Worm (Caenorhabditis elegans) whole organism, L3 larva: ENCODE measurements around the gene Y6E2A.7.
A peak's percentile ranks its signal among the peaks of the same experiment; 100 is the strongest.

Experiments used
- R02D3.7 ChIP-seq: fragments of 150-350 bp; optimal IDR thresholded peaks from 2 replicates; lab custom pipeline; 2014; ENCODE audit warnings: missing biosample characterization, missing genetic modification characterization
- ZK546.5 ChIP-seq: sonication (generic microtip); optimal IDR thresholded peaks from 2 replicates; lab custom pipeline; 2017; ENCODE audit warnings: missing biosample characterization, missing genetic modification characterization
- aly-2 ChIP-seq: fragments of 150-350 bp; optimal IDR thresholded peaks from 2 replicates; lab custom pipeline; 2014; ENCODE audit warnings: missing biosample characterization, missing genetic modification characterization
- ama-1 ChIP-seq: fragments of 150-350 bp; optimal IDR thresholded peaks from 2 replicates; lab custom pipeline; 2018
- ceh-28 ChIP-seq: fragments of 150-350 bp; optimal IDR thresholded peaks from 2 replicates; lab custom pipeline; 2014; ENCODE audit warnings: missing biosample characterization, missing genetic modification reagents, missing genetic modification characterization
- ceh-82 ChIP-seq: fragments of 150-350 bp; optimal IDR thresholded peaks from 2 replicates; lab custom pipeline; 2014; ENCODE audit warnings: missing biosample characterization, missing genetic modification characterization
- ceh-9 ChIP-seq: sonication (generic microtip); optimal IDR thresholded peaks from 2 replicates; lab custom pipeline; 2018; ENCODE audit warnings: missing biosample characterization, missing genetic modification characterization
- daf-12 ChIP-seq: fragments of 150-350 bp; optimal IDR thresholded peaks from 2 replicates; lab custom pipeline; 2014; ENCODE audit warnings: missing biosample characterization, missing genetic modification reagents, missing genetic modification characterization
- elt-1 ChIP-seq: fragments of 150-350 bp; optimal IDR thresholded peaks from 2 replicates; lab custom pipeline; 2014; ENCODE audit warnings: missing biosample characterization, missing genetic modification characterization
- elt-2 ChIP-seq: sonication (generic microtip); optimal IDR thresholded peaks from 2 replicates; lab custom pipeline; 2016; ENCODE audit warnings: missing genetic modification reagents, mild to moderate bottlenecking, missing genetic modification characterization, missing compliant biosample characterization
- eor-1 ChIP-seq, 2 experiments: fragments of 150-350 bp; optimal IDR thresholded peaks; 2 replicates each; lab custom pipeline; 2014 to 2018; ENCODE audit warnings: missing biosample characterization in 2 of 2, missing genetic modification characterization in 2 of 2
- fkh-10 ChIP-seq: sonication (generic microtip); optimal IDR thresholded peaks from 2 replicates; lab custom pipeline; 2017; ENCODE audit warnings: missing biosample characterization, missing genetic modification reagents, missing genetic modification characterization
- fos-1 ChIP-seq: fragments of 150-350 bp; optimal IDR thresholded peaks from 2 replicates; lab custom pipeline; 2014; ENCODE audit warnings: missing biosample characterization, missing genetic modification characterization
- hmg-11 ChIP-seq: sonication (generic microtip); optimal IDR thresholded peaks from 2 replicates; lab custom pipeline; 2016; ENCODE audit warnings: missing genetic modification characterization, missing compliant biosample characterization
- lin-15B ChIP-seq: fragments of 150-350 bp; optimal IDR thresholded peaks from 2 replicates; lab custom pipeline; 2014; ENCODE audit warnings: missing biosample characterization, missing genetic modification characterization
- lsy-12 ChIP-seq: sonication (generic microtip); optimal IDR thresholded peaks from 2 replicates; lab custom pipeline; 2016; ENCODE audit warnings: mild to moderate bottlenecking, missing genetic modification characterization, missing compliant biosample characterization
- mdl-1 ChIP-seq: fragments of 150-350 bp; optimal IDR thresholded peaks from 2 replicates; lab custom pipeline; 2014; ENCODE audit warnings: missing biosample characterization, missing genetic modification characterization
- mml-1 ChIP-seq: fragments of 150-350 bp; sonication (generic microtip); optimal IDR thresholded peaks from 3 replicates; lab custom pipeline; 2014; ENCODE audit warnings: missing biosample characterization, missing genetic modification characterization
- nhr-11 ChIP-seq: fragments of 150-350 bp; optimal IDR thresholded peaks from 2 replicates; lab custom pipeline; 2014; ENCODE audit warnings: missing biosample characterization, missing genetic modification characterization
- nhr-23 ChIP-seq: fragments of 150-350 bp; optimal IDR thresholded peaks from 2 replicates; lab custom pipeline; 2014; ENCODE audit warnings: missing biosample characterization, missing genetic modification reagents, missing genetic modification characterization
- nhr-25 ChIP-seq: sonication (generic microtip); optimal IDR thresholded peaks from 2 replicates; lab custom pipeline; 2017; ENCODE audit warnings: missing biosample characterization, missing genetic modification characterization
- nhr-43 ChIP-seq: sonication (generic microtip); optimal IDR thresholded peaks from 2 replicates; lab custom pipeline; 2016; ENCODE audit warnings: mild to moderate bottlenecking, missing genetic modification characterization, missing compliant biosample characterization; ENCODE audit not compliant: poor library complexity, severe bottlenecking
- nhr-67 ChIP-seq: fragments of 150-350 bp; optimal IDR thresholded peaks from 2 replicates; lab custom pipeline; 2014; ENCODE audit warnings: missing biosample characterization, missing genetic modification characterization
- nhr-76 ChIP-seq: fragments of 150-350 bp; sonication (generic microtip); optimal IDR thresholded peaks from 5 replicates; lab custom pipeline; 2014; ENCODE audit warnings: missing biosample characterization, missing genetic modification characterization
- nhr-77 ChIP-seq: fragments of 150-350 bp; optimal IDR thresholded peaks from 2 replicates; lab custom pipeline; 2014; ENCODE audit warnings: missing biosample characterization, missing genetic modification characterization
- pha-4 ChIP-seq: fragments of 150-350 bp; optimal IDR thresholded peaks from 2 replicates; lab custom pipeline; 2014; ENCODE audit warnings: missing biosample characterization, missing genetic modification reagents, missing genetic modification characterization
- pqm-1 ChIP-seq: fragments of 150-350 bp; optimal IDR thresholded peaks from 2 replicates; lab custom pipeline; 2017; ENCODE audit warnings: missing biosample characterization, missing genetic modification characterization, inconsistent platforms
- sea-2 ChIP-seq: fragments of 150-350 bp; sonication (generic microtip); optimal IDR thresholded peaks from 4 replicates; lab custom pipeline; 2014; ENCODE audit warnings: missing biosample characterization, missing genetic modification reagents, missing genetic modification characterization
- skn-1 ChIP-seq: fragments of 150-350 bp; optimal IDR thresholded peaks from 2 replicates; lab custom pipeline; 2014; ENCODE audit warnings: missing biosample characterization, missing genetic modification characterization
- snpc-4 ChIP-seq: fragments of 150-350 bp; optimal IDR thresholded peaks from 2 replicates; lab custom pipeline; 2014; ENCODE audit warnings: missing biosample characterization, missing genetic modification characterization
- tbx-2 ChIP-seq: sonication (generic microtip); optimal IDR thresholded peaks from 2 replicates; lab custom pipeline; 2016; ENCODE audit warnings: mild to moderate bottlenecking, missing genetic modification characterization, missing compliant biosample characterization
- unc-62 ChIP-seq: fragments of 150-350 bp; sonication (generic microtip); optimal IDR thresholded peaks from 4 replicates; lab custom pipeline; 2014; ENCODE audit warnings: missing biosample characterization, missing genetic modification reagents, missing genetic modification characterization
- ztf-11 ChIP-seq: fragments of 150-350 bp; optimal IDR thresholded peaks from 2 replicates; lab custom pipeline; 2014; ENCODE audit warnings: missing biosample characterization, missing genetic modification characterization
- ztf-4 ChIP-seq: fragments of 150-350 bp; optimal IDR thresholded peaks from 2 replicates; lab custom pipeline; 2014; ENCODE audit warnings: missing biosample characterization, missing genetic modification characterization

Gene Y6E2A.7

DNA sequence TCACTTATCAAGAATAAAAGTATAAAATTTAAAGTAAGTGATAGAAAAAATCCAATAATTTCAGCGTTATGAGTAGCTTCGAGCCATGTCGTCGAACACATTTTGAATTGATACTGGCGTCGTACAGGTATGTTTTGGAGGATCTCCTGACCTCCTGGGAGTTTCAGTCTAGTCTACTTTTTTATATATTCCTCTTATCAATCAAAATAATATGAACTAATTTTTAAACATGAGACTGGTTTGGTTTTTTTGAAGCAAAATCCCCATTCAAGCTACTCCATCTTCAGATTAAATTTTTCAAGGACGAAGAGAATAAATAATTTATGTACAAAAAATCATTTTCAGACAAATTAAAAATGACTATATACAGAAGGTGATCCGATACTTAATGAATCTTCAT lies 7.8 kb upstream of the Y6E2A.7 start, which contains the start of gene str-101:
str-101 (minus strand) TSS at position 101 of the 400 bp plus-strand sequence.
- TF ChIP-seq ama-1 (lab: Kevin White, UChicago) (no peak), ztf-4 (tag; lab: Kevin White, UChicago) (no peak), nhr-77 (no peak), ceh-9 (tag; lab: Kevin White, UChicago) (no peak), ztf-11 (tag; lab: Kevin White, UChicago) (no peak), daf-12 (tag; lab: Kevin White, UChicago) (no peak), mdl-1 (no peak), tbx-2 (tag; lab: Kevin White, UChicago) (no peak), pha-4 (tag; lab: Kevin White, UChicago) (no peak), R02D3.7 (tag; lab: Kevin White, UChicago) (no peak), unc-62 (GFP tag; lab: Kevin White, UChicago) (no peak), fkh-10 (GFP tag; lab: Kevin White, UChicago) (no peak), nhr-76 (no peak), nhr-43 (tag; lab: Kevin White, UChicago) (no peak)

ce11 chrV:15712385-15712784 lies 7.3 kb upstream of the Y6E2A.7 start:
- TF ChIP-seq snpc-4 (tag; lab: Kevin White, UChicago) = no peak
- peak; percentile 34 for TF ChIP-seq pqm-1 (tag; lab: Kevin White, UChicago)
- peak; percentile 11 for TF ChIP-seq elt-2

- no peak for TF ChIP-seq ama-1 (lab: Kevin White, UChicago)
- TF ChIP-seq nhr-11 (tag; lab: Kevin White, UChicago) = no peak
- no peak for TF ChIP-seq ztf-11 (tag; lab: Kevin White, UChicago)
- TF ChIP-seq sea-2 (GFP tag; lab: Kevin White, UChicago) = no peak
- TF ChIP-seq mml-1 (tag; lab: Kevin White, UChicago) = no peak
- no peak for TF ChIP-seq nhr-67
- no peak for TF ChIP-seq aly-2
- TF ChIP-seq daf-12 (tag; lab: Kevin White, UChicago) = no peak
- no peak for TF ChIP-seq fos-1
- no peak for TF ChIP-seq nhr-77
- TF ChIP-seq lsy-12 (tag; lab: Kevin White, UChicago) = no peak
- TF ChIP-seq ceh-28 (tag; lab: Kevin White, UChicago) = no peak
- TF ChIP-seq ceh-82 (tag; lab: Kevin White, UChicago) = no peak
- TF ChIP-seq ZK546.5 (tag; lab: Kevin White, UChicago) = no peak
Measured at ce11 chrV:15715636-15716035, 4.0 kb upstream of the Y6E2A.7 start.

ce11 chrV:15716679-15717078 lies 3.0 kb upstream of the Y6E2A.7 start, which contains the start of gene Y6E2A.4:
Gene Y6E2A.4, minus strand, starts transcription at chrV:15716779.
- TF ChIP-seq nhr-43 (tag; lab: Kevin White, UChicago) = no peak
- no peak for TF ChIP-seq lin-15B (tag; lab: Kevin White, UChicago)
- no peak for TF ChIP-seq ceh-82 (tag; lab: Kevin White, UChicago)
- no peak for TF ChIP-seq fos-1
- TF ChIP-seq skn-1 (tag; lab: Kevin White, UChicago) = no peak
- TF ChIP-seq hmg-11 = no peak
- no peak for TF ChIP-seq nhr-25
- no peak for TF ChIP-seq snpc-4 (tag; lab: Kevin White, UChicago)
- no peak for TF ChIP-seq nhr-23
- no peak for TF ChIP-seq R02D3.7 (tag; lab: Kevin White, UChicago)
- no peak for TF ChIP-seq ztf-4 (tag; lab: Kevin White, UChicago)
- TF ChIP-seq aly-2 = no peak
- TF ChIP-seq ama-1 (lab: Kevin White, UChicago) = no peak
- TF ChIP-seq ZK546.5 (tag; lab: Kevin White, UChicago) = no peak
- TF ChIP-seq ceh-9 (tag; lab: Kevin White, UChicago) = no peak
- TF ChIP-seq unc-62 (GFP tag; lab: Kevin White, UChicago) = no peak
- no peak for TF ChIP-seq eor-1 (tag; optimal IDR thresholded peaks at IDR 0.05; lab: Kevin White, UChicago)
- no peak for TF ChIP-seq lsy-12 (tag; lab: Kevin White, UChicago)
- no peak for TF ChIP-seq nhr-76
- TF ChIP-seq ceh-28 (tag; lab: Kevin White, UChicago) = no peak
- TF ChIP-seq, all 47 proteins: peak for 0

DNA sequence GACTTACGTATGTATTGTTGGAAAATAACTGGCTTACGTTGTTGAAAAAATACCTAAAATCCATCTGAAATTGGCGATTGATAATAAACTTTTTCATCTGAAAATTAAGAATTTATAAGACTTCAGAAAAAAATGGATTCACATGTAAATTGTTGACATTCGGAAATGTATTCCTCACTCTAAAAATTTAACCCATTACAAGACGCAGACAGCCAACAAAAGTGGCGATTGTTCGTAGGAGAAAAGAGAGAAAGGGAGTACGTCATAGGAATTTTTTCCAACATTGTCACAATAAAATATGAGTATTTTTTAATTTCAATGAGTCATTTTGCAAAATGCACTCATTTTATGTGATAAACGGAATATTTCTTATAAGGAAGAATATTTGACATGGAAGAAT lies 1.1 kb upstream of the Y6E2A.7 start, which contains the start of gene Y6E2A.5:
Y6E2A.5 (minus strand) TSS at position 101 of the 400 bp plus-strand sequence.
- TF ChIP-seq pqm-1 (tag; lab: Kevin White, UChicago) (peak; percentile 1), elt-1 (tag; lab: Kevin White, UChicago) (no peak)
- TF ChIP-seq, all 47 proteins: peak for 1
